Fruit fly (Drosophila melanogaster): ENCODE measurements around the gene CG17672.

Gene CG17672

dm6 chr3L:13017803-13018324 lies 10.9 kb upstream of the CG17672 start, which contains the start of the genes mRpL20 and Icmt (continued):
- TF ChIP-seq sna (GFP tag; IDR thresholded peaks at IDR 0.05; ENCODE audit: partially characterized antibody) (peak; percentile 73; the same call in 1 of the 2 replicates), slp2 (GFP tag; optimal IDR thresholded peaks at IDR 0.05) (peak; percentile 17), Dfd (GFP tag; optimal IDR thresholded peaks at IDR 0.05) (no peak), slbo (GFP tag; IDR thresholded peaks at IDR 0.05) (peak; percentile 99), Six4 (GFP tag; optimal IDR thresholded peaks at IDR 0.05) (peak; percentile 85), CG8281 (tag; optimal IDR thresholded peaks at IDR 0.05) (peak; percentile 67), CG7839 (tag; optimal IDR thresholded peaks at IDR 0.05) (peak; percentile 97), Spps (tag; optimal IDR thresholded peaks at IDR 0.05) (peak; percentile 74), al (GFP tag; IDR thresholded peaks at IDR 0.05) (peak; percentile 95), Hr78 (GFP tag; optimal IDR thresholded peaks at IDR 0.05) (peak in 1 of 2 experiments; percentile 60), maf-S (GFP tag; optimal IDR thresholded peaks at IDR 0.05) (peak; percentile 37), btn (GFP tag; optimal IDR thresholded peaks at IDR 0.05) (no peak), tx (GFP tag; optimal IDR thresholded peaks at IDR 0.05) (peak; percentile 41), sr (GFP tag; IDR thresholded peaks at IDR 0.05) (peak; percentile 76; the same call in 2 of the 3 replicates), dati (GFP tag; IDR thresholded peaks at IDR 0.05) (peak; percentile 89), CG10267 (tag; optimal IDR thresholded peaks at IDR 0.05) (peak; percentile 77), CG15479 (GFP tag; optimal IDR thresholded peaks at IDR 0.05) (no peak), CG9215 (GFP tag; IDR thresholded peaks at IDR 0.05) (peak; percentile 93), CG12744 (GFP tag; optimal IDR thresholded peaks at IDR 0.05) (peak; percentile 29), CG4617 (GFP tag; optimal IDR thresholded peaks at IDR 0.05; ENCODE audit: borderline replicate concordance) (peak; percentile 54), dm (GFP tag; optimal IDR thresholded peaks at IDR 0.05) (no peak), CG11247 (GFP tag; IDR thresholded peaks at IDR 0.05) (peak; percentile 96), CG13424 (tag; optimal IDR thresholded peaks at IDR 0.05) (peak; percentile 95), pan (optimal IDR thresholded peaks at IDR 0.05) (no peak), pan (GFP tag; optimal IDR thresholded peaks at IDR 0.05 in 1 of 2, IDR thresholded peaks at IDR 0.05 in 1 of 2) (peak in 1 of 2 experiments; percentile 98), CG3407 (GFP tag; optimal IDR thresholded peaks at IDR 0.05) (peak; percentile 88), Nf-YA (GFP tag; IDR thresholded peaks at IDR 0.05) (peak; percentile 77), CG11696 (GFP tag; IDR thresholded peaks at IDR 0.05) (peak; percentile 87), CG15601 (tag; optimal IDR thresholded peaks at IDR 0.05) (peak; percentile 92), CkIIα-i1 (GFP tag; IDR thresholded peaks at IDR 0.05) (peak; percentile 55; the same call in 1 of the 2 replicates), trem (tag; optimal IDR thresholded peaks at IDR 0.05) (peak; percentile 73), CG11695 (GFP tag; IDR thresholded peaks at IDR 0.05) (peak; percentile 97), CG17328 (GFP tag; IDR thresholded peaks at IDR 0.05) (peak; percentile 96), CG7357 (GFP tag; IDR thresholded peaks at IDR 0.05) (peak; percentile 88), Gug (GFP tag; IDR thresholded peaks at IDR 0.05) (peak; percentile 95), H2.0 (GFP tag; IDR thresholded peaks at IDR 0.05) (peak; percentile 97), Dad (GFP tag; optimal IDR thresholded peaks at IDR 0.05) (no peak), nom (GFP tag; optimal IDR thresholded peaks at IDR 0.05) (peak; percentile 66), E2f2 (GFP tag; IDR thresholded peaks at IDR 0.05) (peak; percentile 84), CG10147 (GFP tag; optimal IDR thresholded peaks at IDR 0.05) (peak; percentile 77), CG6272 (GFP tag; IDR thresholded peaks at IDR 0.05) (peak; percentile 98), CG2129 (GFP tag; IDR thresholded peaks at IDR 0.05; ENCODE audit: partially characterized antibody) (peak; percentile 28; the same call in 1 of the 2 replicates), CHES-1-like (GFP tag; optimal IDR thresholded peaks at IDR 0.05) (peak; percentile 19), Hsf (GFP tag; optimal IDR thresholded peaks at IDR 0.05) (peak; percentile 72), ken (GFP tag; IDR thresholded peaks at IDR 0.05) (peak; percentile 97), Oli (tag; optimal IDR thresholded peaks at IDR 0.05) (peak; percentile 95), CG11093 (GFP tag; IDR thresholded peaks at IDR 0.05) (peak; percentile 94), CG13296 (GFP tag; optimal IDR thresholded peaks at IDR 0.05) (peak; percentile 85), CG8924 (tag; optimal IDR thresholded peaks at IDR 0.05) (peak; percentile 93), CG3065 (GFP tag; optimal IDR thresholded peaks at IDR 0.05) (peak; percentile 64), Dll (GFP tag; IDR thresholded peaks at IDR 0.05; ENCODE audit: partially characterized antibody) (peak; percentile 81)

Data from whole organism, embryonic.